Worm (Caenorhabditis elegans) whole organism, L1 larva: ENCODE measurements around the gene eat-6.
A peak's percentile ranks its signal among the peaks of the same experiment; 100 is the strongest.

Experiments
- C34B4.2 ChIP-seq: sonication (generic microtip); optimal IDR thresholded peaks from 2 replicates; lab custom pipeline; 2017; ENCODE audit warnings: mild to moderate bottlenecking, missing genetic modification characterization, missing compliant biosample characterization
- Y116A8C.19 ChIP-seq: sonication (generic microtip); optimal IDR thresholded peaks from 2 replicates; lab custom pipeline; 2016; ENCODE audit warnings: missing compliant biosample characterization, missing genetic modification characterization, borderline replicate concordance
- alr-1 ChIP-seq: fragments of 200-800 bp; sonication (Bioruptor generic); optimal IDR thresholded peaks from 2 replicates; lab custom pipeline; 2018; ENCODE audit warnings: borderline replicate concordance, mild to moderate bottlenecking, missing genetic modification characterization, missing compliant biosample characterization
- ama-1 ChIP-seq: fragments of 150-350 bp; optimal IDR thresholded peaks from 2 replicates; lab custom pipeline; 2014
- blmp-1 ChIP-seq: fragments of 150-350 bp; optimal IDR thresholded peaks from 2 replicates; lab custom pipeline; 2014; ENCODE audit warnings: missing biosample characterization, missing genetic modification characterization
- ceh-63 ChIP-seq: fragments of 200-800 bp; sonication (Bioruptor generic); optimal IDR thresholded peaks from 2 replicates; lab custom pipeline; 2018; ENCODE audit warnings: mild to moderate bottlenecking, missing genetic modification characterization, missing compliant biosample characterization
- ceh-8 ChIP-seq: fragments of 200-800 bp; sonication (Bioruptor generic); optimal IDR thresholded peaks from 2 replicates; lab custom pipeline; 2018; ENCODE audit warnings: mild to moderate bottlenecking, missing genetic modification characterization, moderate library complexity, missing compliant biosample characterization
- ceh-88 ChIP-seq: fragments of 200-800 bp; sonication (Bioruptor generic); IDR thresholded peaks from 2 replicates; pipeline ENCODE4 v1.3.6; 2022; ENCODE audit warnings: missing genetic modification characterization, missing compliant biosample characterization
- ces-1 ChIP-seq: fragments of 150-350 bp; optimal IDR thresholded peaks from 2 replicates; lab custom pipeline; 2014; ENCODE audit warnings: missing biosample characterization, missing genetic modification reagents, missing genetic modification characterization
- dsc-1 ChIP-seq: sonication (generic microtip); optimal IDR thresholded peaks from 2 replicates; lab custom pipeline; 2016; ENCODE audit warnings: mild to moderate bottlenecking, missing genetic modification characterization, missing compliant biosample characterization
- efl-1 ChIP-seq, 4 experiments: fragments of 150-350 bp; optimal IDR thresholded peaks in 3 of 4; peaks in 1 of 4; 1 replicate in 1 of 4; 2 replicates in 3 of 4; lab custom pipeline; 2014; ENCODE audit warnings: missing biosample characterization in 2 of 4, missing genetic modification characterization in 2 of 4, missing genetic modification reagents in 2 of 4
- elt-3 ChIP-seq, 6 experiments: fragments of 150-350 bp in 1 of 6; sonication (generic microtip); optimal IDR thresholded peaks; 2 replicates each; lab custom pipeline; 2017 to 2018; ENCODE audit warnings: missing biosample characterization in 6 of 6, missing genetic modification characterization in 6 of 6, inconsistent platforms in 1 of 6
- fkh-4 ChIP-seq: sonication (generic microtip); optimal IDR thresholded peaks from 2 replicates; lab custom pipeline; 2016; ENCODE audit warnings: missing compliant biosample characterization, missing genetic modification characterization, borderline replicate concordance
- grh-1 ChIP-seq: fragments of 200-800 bp; sonication (Bioruptor generic); IDR thresholded peaks from 2 replicates; pipeline ENCODE4 v1.3.6; 2022; ENCODE audit warnings: missing genetic modification reagents, missing genetic modification characterization, missing compliant biosample characterization
- irx-1 ChIP-seq: sonication (generic microtip); optimal IDR thresholded peaks from 2 replicates; lab custom pipeline; 2016; ENCODE audit warnings: missing genetic modification characterization, missing compliant biosample characterization
- isw-1 ChIP-seq: fragments of 200-800 bp; sonication (Bioruptor generic); IDR thresholded peaks from 2 replicates; pipeline ENCODE4 v1.3.6; 2022; ENCODE audit warnings: missing genetic modification characterization, missing compliant biosample characterization
- lin-14 ChIP-seq: fragments of 200-800 bp; sonication (Bioruptor generic); optimal IDR thresholded peaks from 2 replicates; lab custom pipeline; 2018; ENCODE audit warnings: mild to moderate bottlenecking, missing genetic modification characterization, moderate library complexity, missing compliant biosample characterization
- lin-15B ChIP-seq: fragments of 150-350 bp; sonication (generic microtip); optimal IDR thresholded peaks from 3 replicates; lab custom pipeline; 2014; ENCODE audit warnings: missing biosample characterization, missing genetic modification characterization
- lir-3 ChIP-seq: sonication (generic microtip); optimal IDR thresholded peaks from 2 replicates; lab custom pipeline; 2016; ENCODE audit warnings: mild to moderate bottlenecking, missing genetic modification characterization, moderate library complexity, missing compliant biosample characterization; ENCODE audit not compliant: poor library complexity
- lsy-2 ChIP-seq, 2 experiments: fragments of 150-350 bp; optimal IDR thresholded peaks; 2 replicates each; lab custom pipeline; 2014; ENCODE audit warnings: missing biosample characterization in 2 of 2, missing genetic modification characterization in 2 of 2
- mep-1 ChIP-seq: fragments of 150-350 bp; optimal IDR thresholded peaks from 2 replicates; lab custom pipeline; 2014; ENCODE audit warnings: missing biosample characterization, missing genetic modification characterization
- nhr-12 ChIP-seq: sonication (generic microtip); optimal IDR thresholded peaks from 2 replicates; lab custom pipeline; 2017; ENCODE audit warnings: missing biosample characterization, missing genetic modification characterization
- nhr-28 ChIP-seq: fragments of 150-350 bp; optimal IDR thresholded peaks from 2 replicates; lab custom pipeline; 2014; ENCODE audit warnings: missing biosample characterization, missing genetic modification characterization
- nhr-47 ChIP-seq: sonication (generic microtip); optimal IDR thresholded peaks from 2 replicates; lab custom pipeline; 2016; ENCODE audit warnings: mild to moderate bottlenecking, missing genetic modification characterization, moderate library complexity, missing compliant biosample characterization
- nhr-77 ChIP-seq: fragments of 150-350 bp; optimal IDR thresholded peaks from 2 replicates; lab custom pipeline; 2014; ENCODE audit warnings: missing biosample characterization, missing genetic modification characterization
- nhr-90 ChIP-seq: sonication (generic microtip); optimal IDR thresholded peaks from 2 replicates; lab custom pipeline; 2016; ENCODE audit warnings: mild to moderate bottlenecking, missing genetic modification characterization, missing compliant biosample characterization; ENCODE audit not compliant: poor library complexity
- pax-3 ChIP-seq: fragments of 200-800 bp; sonication (Bioruptor generic); optimal IDR thresholded peaks from 2 replicates; lab custom pipeline; 2018; ENCODE audit warnings: mild to moderate bottlenecking, missing genetic modification characterization, moderate library complexity, missing compliant biosample characterization
- snu-23 ChIP-seq: sonication (generic microtip); optimal IDR thresholded peaks from 2 replicates; lab custom pipeline; 2016; ENCODE audit warnings: missing genetic modification characterization, missing compliant biosample characterization
- sup-37 ChIP-seq: fragments of 200-800 bp; sonication (Bioruptor generic); optimal IDR thresholded peaks from 2 replicates; lab custom pipeline; 2018; ENCODE audit warnings: mild to moderate bottlenecking, missing genetic modification characterization, missing compliant biosample characterization
- swsn-7 ChIP-seq: sonication (generic microtip); optimal IDR thresholded peaks from 2 replicates; lab custom pipeline; 2016; ENCODE audit warnings: missing genetic modification characterization, missing compliant biosample characterization
- unc-30 ChIP-seq: sonication (generic microtip); optimal IDR thresholded peaks from 2 replicates; lab custom pipeline; 2017; ENCODE audit warnings: missing biosample characterization, missing genetic modification characterization
- unc-98 ChIP-seq: fragments of 200-800 bp; sonication (Bioruptor generic); IDR thresholded peaks from 2 replicates; pipeline ENCODE4 v1.3.6; 2022; ENCODE audit warnings: missing genetic modification characterization, missing compliant biosample characterization
- zag-1 ChIP-seq: fragments of 150-350 bp; optimal IDR thresholded peaks from 2 replicates; lab custom pipeline; 2014; ENCODE audit warnings: missing biosample characterization, missing genetic modification characterization
- ztf-4 ChIP-seq: fragments of 150-350 bp; optimal IDR thresholded peaks from 2 replicates; lab custom pipeline; 2014; ENCODE audit warnings: missing biosample characterization, missing genetic modification characterization

Gene eat-6

ce11 chrV:13161052-13161451 is 31.3 kb upstream of the eat-6 start:
- TF ChIP-seq fkh-4 (tag; lab: Kevin White, UChicago): peak; percentile 56
- no peak for TF ChIP-seq alr-1 (tag; lab: Kevin White, UChicago)
- TF ChIP-seq C34B4.2 (tag; lab: Kevin White, UChicago): no peak
- TF ChIP-seq irx-1: no peak
- TF ChIP-seq swsn-7 (tag; lab: Kevin White, UChicago): no peak
- no peak for TF ChIP-seq isw-1 (GFP tag; lab: Robert Waterston, UW)
- TF ChIP-seq nhr-90 (tag; lab: Kevin White, UChicago): no peak
- no peak for TF ChIP-seq ceh-88 (GFP tag; lab: Robert Waterston, UW)
- TF ChIP-seq grh-1 (GFP tag; lab: Robert Waterston, UW): no peak
- no peak for TF ChIP-seq mep-1
- no peak for TF ChIP-seq blmp-1 (tag; lab: Kevin White, UChicago)
- TF ChIP-seq lir-3 (tag; lab: Kevin White, UChicago): no peak
- TF ChIP-seq nhr-28: no peak
- peak; percentile 89 for TF ChIP-seq dsc-1 (tag; lab: Kevin White, UChicago)
- no peak for TF ChIP-seq lsy-2 (tag; optimal IDR thresholded peaks at IDR 0.05; lab: Kevin White, UChicago)
- TF ChIP-seq elt-3 (tag; optimal IDR thresholded peaks at IDR 0.05; lab: Kevin White, UChicago): no peak
- no peak for TF ChIP-seq unc-30 (tag; lab: Kevin White, UChicago)
- TF ChIP-seq ceh-63 (GFP tag; lab: Kevin White, UChicago): no peak
- TF ChIP-seq sup-37: no peak
- peak; percentile 38 for TF ChIP-seq lin-14
- TF ChIP-seq zag-1: no peak
- no peak for TF ChIP-seq Y116A8C.19 (tag; lab: Kevin White, UChicago)
- TF ChIP-seq nhr-77 (tag; lab: Kevin White, UChicago): no peak
- TF ChIP-seq ceh-8 (GFP tag; lab: Kevin White, UChicago): no peak
- TF ChIP-seq nhr-47 (tag; lab: Kevin White, UChicago): no peak

- no peak for TF ChIP-seq lin-15B (tag; lab: Kevin White, UChicago)
- TF ChIP-seq nhr-12 (tag; lab: Kevin White, UChicago): no peak
- no peak for TF ChIP-seq mep-1
- TF ChIP-seq efl-1 (optimal IDR thresholded peaks at IDR 0.05; lab: Kevin White, UChicago): no peak
- peak in 1 of 2 experiments; percentile 68 for TF ChIP-seq efl-1 (GFP tag; optimal IDR thresholded peaks at IDR 0.05 in 1 of 2; lab: Kevin White, UChicago)
These were observed 27.3 kb upstream of the eat-6 start for ce11 chrV:13157073-13157472.

ce11 chrV:13154225-13154624 is 24.4 kb upstream of the eat-6 start:
- no peak for TF ChIP-seq ama-1 (lab: Kevin White, UChicago)
- no peak for TF ChIP-seq unc-98 (GFP tag; lab: Robert Waterston, UW)
- no peak for TF ChIP-seq pax-3

- TF ChIP-seq sup-37: no peak
- no peak for TF ChIP-seq ztf-4 (tag; lab: Kevin White, UChicago)
- peak in 1 of 2 experiments; percentile 19 for TF ChIP-seq efl-1 (optimal IDR thresholded peaks at IDR 0.05; lab: Kevin White, UChicago)
- TF ChIP-seq efl-1 (GFP tag; optimal IDR thresholded peaks at IDR 0.05 in 1 of 2; lab: Kevin White, UChicago): no peak
- no peak for TF ChIP-seq snu-23 (GFP tag; lab: Kevin White, UChicago)
- TF ChIP-seq ces-1: no peak
These were observed 22.8 kb upstream of the eat-6 start, which contains the start of gene noca-1 for ce11 chrV:13152575-13152974. TSS of gene noca-1 (plus strand) at chrV:13152919.

- TF ChIP-seq nhr-28: no peak
- no peak for TF ChIP-seq unc-98 (GFP tag; lab: Robert Waterston, UW)
These were observed 8.9 kb upstream of the eat-6 start, which contains the start of gene dhc-3 for ce11 chrV:13138681-13139080. TSS of gene dhc-3 (plus strand) at chrV:13138981.
